Worm (Caenorhabditis elegans) whole organism, young adult: ENCODE data around the gene M03F8.6.

ENCODE experiments used
- B0019.2 ChIP-seq: fragments of 200-800 bp; sonication (Bioruptor generic); conservative IDR thresholded peaks from 2 replicates; pipeline ENCODE4 v1.3.6; 2022; ENCODE audit warnings: missing genetic modification reagents, missing genetic modification characterization, missing compliant biosample characterization
- D2030.7 ChIP-seq: fragments of 200-800 bp; sonication (Bioruptor generic); IDR thresholded peaks from 2 replicates; pipeline ENCODE4 v1.3.6; 2022; ENCODE audit warnings: missing genetic modification reagents, missing genetic modification characterization, missing compliant biosample characterization
- F22D6.2 ChIP-seq: sonication (generic microtip); optimal IDR thresholded peaks from 2 replicates; lab custom pipeline; 2016; ENCODE audit warnings: mild to moderate bottlenecking, missing genetic modification characterization, missing compliant biosample characterization
- F23B12.7 ChIP-seq: sonication (generic microtip); optimal IDR thresholded peaks from 2 replicates; lab custom pipeline; 2017; ENCODE audit warnings: missing genetic modification characterization, mild to moderate bottlenecking, missing compliant biosample characterization, antibody characterized with exemption, moderate library complexity; ENCODE audit not compliant: insufficient read depth
- F33H1.4 ChIP-seq: fragments of 200-800 bp; sonication (Bioruptor generic); IDR thresholded peaks from 2 replicates; pipeline ENCODE4 v1.3.6; 2022; ENCODE audit warnings: missing genetic modification reagents, missing genetic modification characterization, missing compliant biosample characterization
- F39B2.1 ChIP-seq: fragments of 200-800 bp; sonication (Bioruptor generic); IDR thresholded peaks from 2 replicates; pipeline ENCODE4 v1.3.6; 2022; ENCODE audit warnings: missing genetic modification reagents, missing genetic modification characterization, missing compliant biosample characterization
- F49E8.2 ChIP-seq: sonication (generic microtip); optimal IDR thresholded peaks from 3 replicates; lab custom pipeline; 2017; ENCODE audit warnings: missing genetic modification characterization, mild to moderate bottlenecking, missing compliant biosample characterization, antibody characterized with exemption, moderate library complexity; ENCODE audit not compliant: insufficient read depth
- Y56A3A.18 ChIP-seq: fragments of 200-800 bp; sonication (Bioruptor generic); IDR thresholded peaks from 2 replicates; pipeline ENCODE4 v1.3.6; 2022; ENCODE audit warnings: missing genetic modification reagents, missing genetic modification characterization, missing compliant biosample characterization
- Y79H2A.3 ChIP-seq: fragments of 200-800 bp; sonication (Bioruptor generic); conservative IDR thresholded peaks from 2 replicates; pipeline ENCODE4 v1.3.6; 2022; ENCODE audit warnings: missing genetic modification reagents, missing genetic modification characterization, missing compliant biosample characterization
- Y95B8A.8 ChIP-seq: fragments of 200-800 bp; sonication (Bioruptor generic); IDR thresholded peaks from 2 replicates; pipeline ENCODE4 v1.3.6; 2022; ENCODE audit warnings: missing genetic modification reagents, missing genetic modification characterization, missing compliant biosample characterization
- aptf-2 ChIP-seq: fragments of 200-800 bp; sonication (Bioruptor generic); conservative IDR thresholded peaks from 2 replicates; pipeline ENCODE4 v1.3.6; 2022; ENCODE audit warnings: missing genetic modification reagents, missing genetic modification characterization, missing compliant biosample characterization
- attf-3 ChIP-seq: fragments of 200-800 bp; sonication (Bioruptor generic); conservative IDR thresholded peaks from 2 replicates; pipeline ENCODE4 v1.3.6; 2022; ENCODE audit warnings: missing genetic modification reagents, missing genetic modification characterization, missing compliant biosample characterization
- bed-2 ChIP-seq: fragments of 200-800 bp; sonication (Bioruptor generic); IDR thresholded peaks from 2 replicates; pipeline ENCODE4 v1.3.6; 2022; ENCODE audit warnings: missing genetic modification reagents, missing genetic modification characterization, missing compliant biosample characterization
- ceh-91 ChIP-seq: fragments of 200-800 bp; sonication (Bioruptor generic); IDR thresholded peaks from 2 replicates; pipeline ENCODE4 v1.3.6; 2022; ENCODE audit warnings: missing genetic modification reagents, missing genetic modification characterization, missing compliant biosample characterization
- die-1 ChIP-seq: sonication (generic microtip); optimal IDR thresholded peaks from 2 replicates; lab custom pipeline; 2016; ENCODE audit warnings: missing genotype, mild to moderate bottlenecking, missing genetic modification characterization, missing compliant biosample characterization
- dpl-1 ChIP-seq: fragments of 150-350 bp; optimal IDR thresholded peaks from 2 replicates; lab custom pipeline; 2014; ENCODE audit warnings: missing biosample characterization, missing genetic modification reagents, missing genetic modification characterization
- efl-1 ChIP-seq: fragments of 150-350 bp; optimal IDR thresholded peaks from 2 replicates; lab custom pipeline; 2014; ENCODE audit warnings: missing biosample characterization, missing genetic modification reagents, missing genetic modification characterization
- egrh-3 ChIP-seq: fragments of 200-800 bp; sonication (Bioruptor generic); IDR thresholded peaks from 2 replicates; pipeline ENCODE4 v1.3.6; 2022; ENCODE audit warnings: missing genetic modification reagents, missing genetic modification characterization, missing compliant biosample characterization
- ekl-4 ChIP-seq: fragments of 200-800 bp; sonication (Bioruptor generic); IDR thresholded peaks from 2 replicates; pipeline ENCODE4 v1.3.6; 2022; ENCODE audit warnings: missing genetic modification reagents, missing genetic modification characterization, missing compliant biosample characterization
- hmg-1.2 ChIP-seq: fragments of 200-800 bp; sonication (Bioruptor generic); IDR thresholded peaks from 2 replicates; pipeline ENCODE4 v1.3.6; 2022; ENCODE audit warnings: missing genetic modification reagents, missing genetic modification characterization, missing compliant biosample characterization
- hsf-1 ChIP-seq: fragments of 200-800 bp; sonication (Bioruptor generic); IDR thresholded peaks from 2 replicates; pipeline ENCODE4 v1.3.6; 2022; ENCODE audit warnings: missing genetic modification reagents, missing genetic modification characterization, missing compliant biosample characterization
- lin-54 ChIP-seq: fragments of 200-800 bp; sonication (Bioruptor generic); optimal IDR thresholded peaks from 2 replicates; lab custom pipeline; 2018; ENCODE audit warnings: mild to moderate bottlenecking, missing genetic modification characterization, missing compliant biosample characterization
- lir-1 ChIP-seq: fragments of 200-800 bp; sonication (Bioruptor generic); conservative IDR thresholded peaks from 2 replicates; pipeline ENCODE4 v1.3.6; 2022; ENCODE audit warnings: missing genetic modification reagents, missing genetic modification characterization, missing compliant biosample characterization
- lsl-1 ChIP-seq: fragments of 200-800 bp; sonication (Bioruptor generic); optimal IDR thresholded peaks from 2 replicates; lab custom pipeline; 2018; ENCODE audit warnings: mild to moderate bottlenecking, missing genetic modification characterization, moderate library complexity, missing compliant biosample characterization
- madf-3 ChIP-seq: fragments of 200-800 bp; sonication (Bioruptor generic); IDR thresholded peaks from 2 replicates; pipeline ENCODE4 v1.3.6; 2022; ENCODE audit warnings: missing genetic modification reagents, missing genetic modification characterization, missing compliant biosample characterization
- madf-6 ChIP-seq: fragments of 200-800 bp; sonication (Bioruptor generic); IDR thresholded peaks from 2 replicates; pipeline ENCODE4 v1.3.6; 2022; ENCODE audit warnings: missing genetic modification reagents, missing genetic modification characterization, missing compliant biosample characterization
- madf-8 ChIP-seq: fragments of 200-800 bp; sonication (Bioruptor generic); conservative IDR thresholded peaks from 2 replicates; pipeline ENCODE4 v1.3.6; 2022; ENCODE audit warnings: missing genetic modification reagents, missing genetic modification characterization, missing compliant biosample characterization
- rcor-1 ChIP-seq: fragments of 200-800 bp; sonication (Bioruptor generic); IDR thresholded peaks from 2 replicates; pipeline ENCODE4 v1.3.6; 2022; ENCODE audit warnings: missing genetic modification reagents, missing genetic modification characterization, missing compliant biosample characterization
- sdz-38 ChIP-seq: sonication (generic microtip); optimal IDR thresholded peaks from 2 replicates; lab custom pipeline; 2016; ENCODE audit warnings: missing genotype, missing genetic modification characterization, missing compliant biosample characterization
- snpc-1.3 ChIP-seq: sonication (generic microtip); optimal IDR thresholded peaks from 2 replicates; lab custom pipeline; 2017; ENCODE audit warnings: missing genetic modification characterization, mild to moderate bottlenecking, missing compliant biosample characterization, antibody characterized with exemption, moderate library complexity, missing genotype, missing genetic modification reagents; ENCODE audit not compliant: insufficient read depth
- snpc-3.4 ChIP-seq: sonication (generic microtip); optimal IDR thresholded peaks from 2 replicates; lab custom pipeline; 2017; ENCODE audit warnings: missing genetic modification characterization, mild to moderate bottlenecking, missing compliant biosample characterization, antibody characterized with exemption, moderate library complexity, missing genotype, missing genetic modification reagents
- snpc-4 ChIP-seq, 5 experiments: fragments of 150-350 bp in 1 of 5; sonication (generic microtip) in 4 of 5; optimal IDR thresholded peaks; 2 replicates each; lab custom pipeline; 2014 to 2018; ENCODE audit warnings: missing genetic modification characterization in 5 of 5, missing biosample characterization in 3 of 5, antibody characterized with exemption in 2 of 5, mild to moderate bottlenecking in 2 of 5, missing compliant biosample characterization in 2 of 5, missing genotype in 2 of 5, moderate library complexity in 2 of 5, missing genetic modification reagents in 1 of 5
- tbp1 ChIP-seq: fragments of 200-800 bp; sonication (Bioruptor generic); optimal IDR thresholded peaks from 2 replicates; lab custom pipeline; 2018; ENCODE audit warnings: mild to moderate bottlenecking, missing genetic modification characterization, missing compliant biosample characterization
- tlf-1 ChIP-seq: fragments of 200-800 bp; sonication (Bioruptor generic); optimal IDR thresholded peaks from 2 replicates; lab custom pipeline; 2018; ENCODE audit warnings: mild to moderate bottlenecking, missing genetic modification characterization, missing compliant biosample characterization
- xnd-1 ChIP-seq: sonication (generic microtip); optimal IDR thresholded peaks from 2 replicates; lab custom pipeline; 2016; ENCODE audit warnings: missing genotype, missing genetic modification reagents, missing genetic modification characterization, missing compliant biosample characterization
- ztf-18 ChIP-seq: sonication (generic microtip); optimal IDR thresholded peaks from 2 replicates; lab custom pipeline; 2016; ENCODE audit warnings: missing genotype, mild to moderate bottlenecking, missing genetic modification characterization, missing compliant biosample characterization
- ztf-3 ChIP-seq: fragments of 200-800 bp; sonication (Bioruptor generic); optimal IDR thresholded peaks from 2 replicates; lab custom pipeline; 2018; ENCODE audit warnings: mild to moderate bottlenecking, missing genetic modification characterization, missing compliant biosample characterization

M03F8.6 gene

ce11 chrV:6000368-6000802, 45.7 kb upstream of the M03F8.6 start (continued):
- TF ChIP-seq bed-2 (GFP tag; lab: Robert Waterston, UW) = no peak

DNA sequence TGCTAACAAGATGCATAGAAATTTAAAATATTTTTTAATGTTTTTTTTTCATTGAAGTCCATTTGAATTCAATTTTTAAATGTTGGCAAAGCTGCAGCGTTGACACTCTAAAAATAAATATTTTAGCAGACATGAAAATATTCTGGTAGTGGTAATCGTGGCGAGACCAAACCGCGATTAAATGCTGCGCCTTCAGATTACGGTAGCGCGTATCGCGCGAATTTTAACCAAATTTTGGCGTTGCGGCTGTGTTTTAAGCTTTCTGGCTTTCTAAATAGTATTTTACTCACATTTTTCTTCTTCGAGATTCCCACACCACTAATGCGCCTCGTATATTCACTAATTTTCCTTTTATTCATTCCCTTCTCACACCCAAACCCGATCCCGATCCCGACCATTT, 41.5 kb upstream of the M03F8.6 start, which contains the start of gene cpg-4:
cpg-4 (plus strand) TSS at position 303 of the 400 bp plus-strand sequence.
- TF ChIP-seq sdz-38 (no peak), ceh-91 (peak; percentile 85), F49E8.2 (peak; percentile 69), lsl-1 (GFP tag; lab: Kevin White, UChicago) (peak; percentile 97), hmg-1.2 (peak; percentile 33; the same call in 1 of the 2 replicates), F23B12.7 (tag; lab: Kevin White, UChicago) (peak; percentile 56), hsf-1 (GFP tag; lab: Robert Waterston, UW) (peak; percentile 45; the same call in 1 of the 2 replicates), ztf-3 (GFP tag; lab: Kevin White, UChicago) (no peak), F22D6.2 (tag; lab: Kevin White, UChicago) (no peak), lir-1 (GFP tag; lab: Robert Waterston, UW) (peak; percentile 26; the same call in 1 of the 2 replicates), snpc-4 (GFP tag; optimal IDR thresholded peaks at IDR 0.05; lab: Kevin White, UChicago) (no peak), snpc-4 (tag; optimal IDR thresholded peaks at IDR 0.05; lab: Kevin White, UChicago) (peak in 1 of 4 experiments; percentile 20), dpl-1 (peak; percentile 78), xnd-1 (tag; lab: Kevin White, UChicago) (peak; percentile 96), Y56A3A.18 (no peak), ztf-18 (tag; lab: Kevin White, UChicago) (no peak), D2030.7 (peak; percentile 79), snpc-1.3 (tag; lab: Kevin White, UChicago) (peak; percentile 5), die-1 (tag; lab: Kevin White, UChicago) (no peak), lin-54 (GFP tag; lab: Kevin White, UChicago) (peak; percentile 68), Y95B8A.8 (GFP tag; lab: Robert Waterston, UW) (peak; percentile 73; the same call in 1 of the 2 replicates), ekl-4 (peak; percentile 53; the same call in 1 of the 2 replicates), madf-3 (GFP tag; lab: Robert Waterston, UW) (peak; percentile 66; the same call in 1 of the 2 replicates), Y79H2A.3 (GFP tag; lab: Robert Waterston, UW) (0 out of 2 replicates have a peak, but pooled peaks have one; percentile 20), tlf-1 (GFP tag; lab: Kevin White, UChicago) (peak; percentile 7), madf-8 (GFP tag; lab: Robert Waterston, UW) (peak; percentile 98), F39B2.1 (GFP tag; lab: Robert Waterston, UW) (no peak), F33H1.4 (peak; percentile 97), attf-3 (GFP tag; lab: Robert Waterston, UW) (0 out of 2 replicates have a peak, but pooled peaks have one; percentile 17), B0019.2 (GFP tag; lab: Robert Waterston, UW) (0 out of 2 replicates have a peak, but pooled peaks have one; percentile 25), egrh-3 (GFP tag; lab: Robert Waterston, UW) (no peak), rcor-1 (peak; percentile 75; the same call in 1 of the 2 replicates), efl-1 (peak; percentile 89), aptf-2 (GFP tag; lab: Robert Waterston, UW) (no peak), snpc-3.4 (tag; lab: Kevin White, UChicago) (peak; percentile 61), tbp1 (GFP tag; lab: Kevin White, UChicago) (no peak), madf-6 (peak; percentile 98)
